Worm (Caenorhabditis elegans) whole organism, L3 larva: ENCODE measurements around the gene Y65A5A.1.

Experiments
- ZK546.5 ChIP-seq: sonication (generic microtip); optimal IDR thresholded peaks from 2 replicates; lab custom pipeline; 2017; ENCODE audit warnings: missing biosample characterization, missing genetic modification characterization
- aly-2 ChIP-seq: fragments of 150-350 bp; optimal IDR thresholded peaks from 2 replicates; lab custom pipeline; 2014; ENCODE audit warnings: missing biosample characterization, missing genetic modification characterization
- ceh-16 ChIP-seq: sonication (generic microtip); optimal IDR thresholded peaks from 2 replicates; lab custom pipeline; 2017; ENCODE audit warnings: missing biosample characterization, missing genetic modification characterization
- ceh-28 ChIP-seq: fragments of 150-350 bp; optimal IDR thresholded peaks from 2 replicates; lab custom pipeline; 2014; ENCODE audit warnings: missing biosample characterization, missing genetic modification reagents, missing genetic modification characterization
- ceh-82 ChIP-seq: fragments of 150-350 bp; optimal IDR thresholded peaks from 2 replicates; lab custom pipeline; 2014; ENCODE audit warnings: missing biosample characterization, missing genetic modification characterization
- ceh-9 ChIP-seq: sonication (generic microtip); optimal IDR thresholded peaks from 2 replicates; lab custom pipeline; 2018; ENCODE audit warnings: missing biosample characterization, missing genetic modification characterization
- egl-27 ChIP-seq: sonication (generic microtip); optimal IDR thresholded peaks from 4 replicates; lab custom pipeline; 2017; ENCODE audit warnings: missing biosample characterization, missing genetic modification reagents, missing genetic modification characterization
- egl-5 ChIP-seq: fragments of 150-350 bp; optimal IDR thresholded peaks from 2 replicates; lab custom pipeline; 2017; ENCODE audit warnings: missing biosample characterization, missing genetic modification reagents, missing genetic modification characterization, inconsistent platforms
- elt-1 ChIP-seq: fragments of 150-350 bp; optimal IDR thresholded peaks from 2 replicates; lab custom pipeline; 2014; ENCODE audit warnings: missing biosample characterization, missing genetic modification characterization
- elt-2 ChIP-seq: sonication (generic microtip); optimal IDR thresholded peaks from 2 replicates; lab custom pipeline; 2016; ENCODE audit warnings: missing genetic modification reagents, mild to moderate bottlenecking, missing genetic modification characterization, missing compliant biosample characterization
- elt-3 ChIP-seq, 3 experiments: fragments of 150-350 bp in 1 of 3; sonication (generic microtip) in 2 of 3; optimal IDR thresholded peaks; 2 replicates in 2 of 3; 4 replicates in 1 of 3; lab custom pipeline; 2014 to 2017; ENCODE audit warnings: missing biosample characterization in 3 of 3, missing genetic modification characterization in 3 of 3
- fkh-10 ChIP-seq: sonication (generic microtip); optimal IDR thresholded peaks from 2 replicates; lab custom pipeline; 2017; ENCODE audit warnings: missing biosample characterization, missing genetic modification reagents, missing genetic modification characterization
- fkh-2 ChIP-seq: fragments of 150-350 bp; optimal IDR thresholded peaks from 2 replicates; lab custom pipeline; 2014; ENCODE audit warnings: missing biosample characterization, missing genetic modification reagents, missing genetic modification characterization
- hmg-11 ChIP-seq: sonication (generic microtip); optimal IDR thresholded peaks from 2 replicates; lab custom pipeline; 2016; ENCODE audit warnings: missing genetic modification characterization, missing compliant biosample characterization
- jun-1 ChIP-seq: fragments of 150-350 bp; optimal IDR thresholded peaks from 2 replicates; lab custom pipeline; 2014; ENCODE audit warnings: missing biosample characterization, missing genetic modification reagents, missing genetic modification characterization
- lin-39 ChIP-seq: fragments of 150-350 bp; optimal IDR thresholded peaks from 2 replicates; lab custom pipeline; 2018; ENCODE audit warnings: missing biosample characterization, missing genetic modification reagents, missing genetic modification characterization
- lsy-12 ChIP-seq: sonication (generic microtip); optimal IDR thresholded peaks from 2 replicates; lab custom pipeline; 2016; ENCODE audit warnings: mild to moderate bottlenecking, missing genetic modification characterization, missing compliant biosample characterization
- mml-1 ChIP-seq: fragments of 150-350 bp; sonication (generic microtip); optimal IDR thresholded peaks from 3 replicates; lab custom pipeline; 2014; ENCODE audit warnings: missing biosample characterization, missing genetic modification characterization
- nfya-1 ChIP-seq: sonication (generic microtip); optimal IDR thresholded peaks from 2 replicates; lab custom pipeline; 2017; ENCODE audit warnings: missing genetic modification characterization, mild to moderate bottlenecking, missing compliant biosample characterization, antibody characterized with exemption, moderate library complexity; ENCODE audit not compliant: insufficient read depth
- nhr-11 ChIP-seq: fragments of 150-350 bp; optimal IDR thresholded peaks from 2 replicates; lab custom pipeline; 2014; ENCODE audit warnings: missing biosample characterization, missing genetic modification characterization
- nhr-237 ChIP-seq: fragments of 150-350 bp; optimal IDR thresholded peaks from 2 replicates; lab custom pipeline; 2014; ENCODE audit warnings: missing biosample characterization, missing genetic modification characterization
- nhr-25 ChIP-seq: sonication (generic microtip); optimal IDR thresholded peaks from 2 replicates; lab custom pipeline; 2017; ENCODE audit warnings: missing biosample characterization, missing genetic modification characterization
- nhr-43 ChIP-seq: sonication (generic microtip); optimal IDR thresholded peaks from 2 replicates; lab custom pipeline; 2016; ENCODE audit warnings: mild to moderate bottlenecking, missing genetic modification characterization, missing compliant biosample characterization; ENCODE audit not compliant: poor library complexity, severe bottlenecking
- nhr-67 ChIP-seq: fragments of 150-350 bp; optimal IDR thresholded peaks from 2 replicates; lab custom pipeline; 2014; ENCODE audit warnings: missing biosample characterization, missing genetic modification characterization
- nhr-76 ChIP-seq: fragments of 150-350 bp; sonication (generic microtip); optimal IDR thresholded peaks from 5 replicates; lab custom pipeline; 2014; ENCODE audit warnings: missing biosample characterization, missing genetic modification characterization
- pha-4 ChIP-seq: fragments of 150-350 bp; optimal IDR thresholded peaks from 2 replicates; lab custom pipeline; 2014; ENCODE audit warnings: missing biosample characterization, missing genetic modification reagents, missing genetic modification characterization
- pqm-1 ChIP-seq: fragments of 150-350 bp; optimal IDR thresholded peaks from 2 replicates; lab custom pipeline; 2017; ENCODE audit warnings: missing biosample characterization, missing genetic modification characterization, inconsistent platforms
- skn-1 ChIP-seq: fragments of 150-350 bp; optimal IDR thresholded peaks from 2 replicates; lab custom pipeline; 2014; ENCODE audit warnings: missing biosample characterization, missing genetic modification characterization
- snpc-4 ChIP-seq: fragments of 150-350 bp; optimal IDR thresholded peaks from 2 replicates; lab custom pipeline; 2014; ENCODE audit warnings: missing biosample characterization, missing genetic modification characterization
- tbx-2 ChIP-seq: sonication (generic microtip); optimal IDR thresholded peaks from 2 replicates; lab custom pipeline; 2016; ENCODE audit warnings: mild to moderate bottlenecking, missing genetic modification characterization, missing compliant biosample characterization
- unc-39 ChIP-seq: sonication (generic microtip); optimal IDR thresholded peaks from 4 replicates; lab custom pipeline; 2017; ENCODE audit warnings: missing biosample characterization, missing genetic modification characterization
- unc-62 ChIP-seq: fragments of 150-350 bp; sonication (generic microtip); optimal IDR thresholded peaks from 4 replicates; lab custom pipeline; 2014; ENCODE audit warnings: missing biosample characterization, missing genetic modification reagents, missing genetic modification characterization
- ztf-11 ChIP-seq: fragments of 150-350 bp; optimal IDR thresholded peaks from 2 replicates; lab custom pipeline; 2014; ENCODE audit warnings: missing biosample characterization, missing genetic modification characterization
- ztf-4 ChIP-seq: fragments of 150-350 bp; optimal IDR thresholded peaks from 2 replicates; lab custom pipeline; 2014; ENCODE audit warnings: missing biosample characterization, missing genetic modification characterization

Y65A5A.1 gene

DNA sequence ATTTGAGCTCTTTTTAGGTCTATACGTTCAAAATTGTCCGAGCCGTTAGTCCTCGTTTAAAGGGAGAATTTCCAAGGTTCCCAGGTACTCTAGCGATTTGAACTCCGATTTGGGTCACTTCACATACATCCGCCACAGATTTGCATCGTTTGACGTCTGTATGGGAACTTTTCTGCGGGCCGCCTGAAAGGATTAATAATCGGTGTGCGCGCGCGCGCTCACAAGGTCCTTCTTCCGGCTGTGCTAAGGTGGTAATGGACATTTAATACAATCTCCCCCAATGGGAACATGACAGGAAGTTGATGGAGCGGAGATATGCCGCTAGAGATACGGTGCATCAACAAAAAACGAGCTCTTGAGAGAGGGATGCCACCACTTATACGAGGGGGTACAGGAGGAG, 8.2 kb upstream of the Y65A5A.1 start:
- TF ChIP-seq ztf-11: no peak
- TF ChIP-seq fkh-10 (GFP tag; lab: Kevin White, UChicago): no peak
- TF ChIP-seq nhr-11 (tag; lab: Kevin White, UChicago): no peak
- no peak for TF ChIP-seq ztf-4 (tag; lab: Kevin White, UChicago)
- no peak for TF ChIP-seq lsy-12
- no peak for TF ChIP-seq nhr-67 (tag; lab: Kevin White, UChicago)
- no peak for TF ChIP-seq unc-39
- TF ChIP-seq nhr-25 (tag; lab: Kevin White, UChicago): no peak
- TF ChIP-seq lin-39 (tag; lab: Kevin White, UChicago): no peak

DNA sequence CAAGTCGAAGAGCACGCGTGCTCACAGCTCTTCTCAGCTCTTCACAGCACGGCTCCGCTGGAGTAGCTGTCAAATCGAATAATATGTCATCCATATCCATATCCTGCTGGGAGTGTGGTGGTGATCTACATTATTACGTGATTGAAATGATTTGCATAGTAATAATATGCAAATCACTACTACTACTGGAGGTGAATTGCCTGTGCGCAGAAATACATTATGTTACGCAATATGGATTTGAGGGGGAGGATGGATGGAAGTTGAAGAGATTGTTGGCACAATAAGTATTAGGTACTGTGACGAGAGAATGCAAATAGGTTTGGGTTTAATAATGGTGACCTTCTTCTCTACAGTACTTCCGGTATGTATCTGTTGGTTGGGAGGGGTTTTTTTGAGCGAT, 3.7 kb upstream of the Y65A5A.1 start:
- no peak for TF ChIP-seq pqm-1 (tag; lab: Kevin White, UChicago)
- no peak for TF ChIP-seq ceh-9 (tag; lab: Kevin White, UChicago)
- no peak for TF ChIP-seq ceh-16 (tag; lab: Kevin White, UChicago)
- TF ChIP-seq fkh-2: no peak
- TF ChIP-seq elt-2 (tag; lab: Kevin White, UChicago): no peak
- no peak for TF ChIP-seq egl-27 (tag; lab: Kevin White, UChicago)
- TF ChIP-seq nhr-237 (tag; lab: Kevin White, UChicago): no peak
- TF ChIP-seq mml-1: no peak
- TF ChIP-seq egl-5 (tag; lab: Kevin White, UChicago): no peak
- no peak for TF ChIP-seq ceh-28
- no peak for TF ChIP-seq ZK546.5
- TF ChIP-seq tbx-2 (tag; lab: Kevin White, UChicago): no peak
- TF ChIP-seq nhr-76: no peak
- TF ChIP-seq jun-1 (tag; lab: Kevin White, UChicago): no peak
- no peak for TF ChIP-seq nhr-67 (tag; lab: Kevin White, UChicago)
- no peak for TF ChIP-seq unc-62 (GFP tag; lab: Kevin White, UChicago)
- no peak for TF ChIP-seq elt-3 (tag; optimal IDR thresholded peaks at IDR 0.05; lab: Kevin White, UChicago)

- TF ChIP-seq ceh-9 (tag; lab: Kevin White, UChicago) (no peak), pqm-1 (tag; lab: Kevin White, UChicago) (no peak), aly-2 (tag; lab: Kevin White, UChicago) (no peak), unc-62 (GFP tag; lab: Kevin White, UChicago) (no peak), pha-4 (no peak), elt-2 (tag; lab: Kevin White, UChicago) (no peak), skn-1 (tag; lab: Kevin White, UChicago) (no peak), fkh-10 (GFP tag; lab: Kevin White, UChicago) (no peak), ztf-4 (tag; lab: Kevin White, UChicago) (no peak), elt-3 (tag; optimal IDR thresholded peaks at IDR 0.05; lab: Kevin White, UChicago) (no peak), egl-5 (tag; lab: Kevin White, UChicago) (no peak)
Observed at ce11 chrIV:16401428-16401827, 1.8 kb upstream of the Y65A5A.1 start.

- TF ChIP-seq hmg-11 (tag; lab: Kevin White, UChicago) (no peak), elt-3 (tag; optimal IDR thresholded peaks at IDR 0.05; lab: Kevin White, UChicago) (peak in 1 of 3 experiments; percentile 10), nhr-43 (tag; lab: Kevin White, UChicago) (peak; percentile 52), elt-2 (tag; lab: Kevin White, UChicago) (peak; percentile 34), snpc-4 (peak; percentile 6), ceh-82 (tag; lab: Kevin White, UChicago) (no peak), nfya-1 (peak; percentile 33), pqm-1 (tag; lab: Kevin White, UChicago) (peak; percentile 23), elt-1 (tag; lab: Kevin White, UChicago) (peak; percentile 18)
- TF ChIP-seq, all 47 proteins: peak for 7
Observed at ce11 chrIV:16400412-16401381, 1.1 kb upstream of the Y65A5A.1 start.
